Worm (Caenorhabditis elegans): ENCODE measurements around the gene srb-5.

The srb-5 gene

ce11 chrII:5183207-5183606 is 20.0 kb upstream of the srb-5 start (continued):
- TF ChIP-seq aha-1 (tag; optimal IDR thresholded peaks at IDR 0.05), result no peak
- TF ChIP-seq snpc-4 (tag; optimal IDR thresholded peaks at IDR 0.05), result no peak
- TF ChIP-seq fos-1 (tag; optimal IDR thresholded peaks at IDR 0.05), result no peak
- no peak for TF ChIP-seq grh-1 (GFP tag; IDR thresholded peaks at IDR 0.05)
- no peak for TF ChIP-seq hlh-4 (tag; optimal IDR thresholded peaks at IDR 0.05)
- no peak for TF ChIP-seq C34B4.2 (tag; optimal IDR thresholded peaks at IDR 0.05)

ce11 chrII:5182451-5182850 is 19.3 kb upstream of the srb-5 start:
- peak; percentile 58 to 76 for TF ChIP-seq lin-35 (GFP tag; optimal IDR thresholded peaks at IDR 0.05)
- TF ChIP-seq blmp-1 (tag; optimal IDR thresholded peaks at IDR 0.05), result no peak
- TF ChIP-seq lsy-2 (tag; optimal IDR thresholded peaks at IDR 0.05), result peak; percentile 57 to 67
- TF ChIP-seq unc-130 (tag; optimal IDR thresholded peaks at IDR 0.05), result peak; percentile 33
- TF ChIP-seq egl-13 (tag; optimal IDR thresholded peaks at IDR 0.05), result peak; percentile 41
- TF ChIP-seq unc-30 (tag; optimal IDR thresholded peaks at IDR 0.05), result no peak
- no peak for TF ChIP-seq fkh-10 (GFP tag; optimal IDR thresholded peaks at IDR 0.05)
- TF ChIP-seq ceh-63 (GFP tag; optimal IDR thresholded peaks at IDR 0.05), result no peak
- peak; percentile 9 for TF ChIP-seq irx-1 (tag; optimal IDR thresholded peaks at IDR 0.05)
- peak in 2 of 3 experiments; percentile 5 to 35 for TF ChIP-seq dpl-1 (GFP tag; optimal IDR thresholded peaks at IDR 0.05)
- no peak for TF ChIP-seq sptf-1 (tag; optimal IDR thresholded peaks at IDR 0.05)
- TF ChIP-seq ama-1 (optimal IDR thresholded peaks at IDR 0.05), result peak; percentile 48
- no peak for TF ChIP-seq egl-27 (tag; optimal IDR thresholded peaks at IDR 0.05)
- peak; percentile 34 for TF ChIP-seq dsc-1 (tag; optimal IDR thresholded peaks at IDR 0.05)
- peak; percentile 73 for TF ChIP-seq nhr-47 (tag; optimal IDR thresholded peaks at IDR 0.05)
- TF ChIP-seq ztf-4 (tag; optimal IDR thresholded peaks at IDR 0.05), result peak; percentile 71
- TF ChIP-seq lin-15B (tag; optimal IDR thresholded peaks at IDR 0.05), result no peak
- TF ChIP-seq ets-5 (GFP tag; IDR thresholded peaks at IDR 0.05), result no peak
- peak; percentile 53 for TF ChIP-seq lir-3 (tag; optimal IDR thresholded peaks at IDR 0.05; ENCODE audit: poor library complexity)
- no peak for TF ChIP-seq nhr-28 (tag; optimal IDR thresholded peaks at IDR 0.05)
- TF ChIP-seq nhr-85 (tag), result peak; percentile 85
- TF ChIP-seq pag-3 (tag; optimal IDR thresholded peaks at IDR 0.05; ENCODE audit: borderline replicate concordance, insufficient read depth), result no peak
- TF ChIP-seq nhr-76 (tag; optimal IDR thresholded peaks at IDR 0.05), result no peak
- peak; percentile 54 for TF ChIP-seq rnt-1 (tag; optimal IDR thresholded peaks at IDR 0.05)
- TF ChIP-seq mep-1 (tag; optimal IDR thresholded peaks at IDR 0.05), result peak; percentile 77
- peak; percentile 82 for TF ChIP-seq lin-14 (GFP tag; optimal IDR thresholded peaks at IDR 0.05)
- TF ChIP-seq lin-13 (GFP tag; optimal IDR thresholded peaks at IDR 0.05), result peak; percentile 38
- peak; percentile 80 for TF ChIP-seq nhr-20 (tag; optimal IDR thresholded peaks at IDR 0.05)
- peak; percentile 74 for TF ChIP-seq snu-23 (GFP tag; optimal IDR thresholded peaks at IDR 0.05)
- TF ChIP-seq fkh-8 (tag; optimal IDR thresholded peaks at IDR 0.05), result peak; percentile 66
- peak; percentile 69 for TF ChIP-seq xbp-1 (tag; optimal IDR thresholded peaks at IDR 0.05)
- peak; percentile 2 for TF ChIP-seq mef-2 (tag; optimal IDR thresholded peaks at IDR 0.05)
- TF ChIP-seq swsn-7 (tag; optimal IDR thresholded peaks at IDR 0.05), result peak; percentile 57
- TF ChIP-seq zip-4 (GFP tag; optimal IDR thresholded peaks at IDR 0.05), result no peak
- TF ChIP-seq C34B4.2 (tag; optimal IDR thresholded peaks at IDR 0.05), result no peak
- peak; percentile 45 for TF ChIP-seq nhr-90 (tag; optimal IDR thresholded peaks at IDR 0.05; ENCODE audit: poor library complexity)
- TF ChIP-seq elt-3 (tag; optimal IDR thresholded peaks at IDR 0.05), result peak in 2 of 6 experiments; percentile 6 to 20
- peak in 1 of 2 experiments; percentile 80 for TF ChIP-seq mdl-1 (tag; optimal IDR thresholded peaks at IDR 0.05)
- TF ChIP-seq hlh-17 (GFP tag; optimal IDR thresholded peaks at IDR 0.05; ENCODE audit: borderline replicate concordance), result no peak
- TF ChIP-seq unc-98 (GFP tag; IDR thresholded peaks at IDR 0.05), result no peak
- peak; percentile 15 for TF ChIP-seq C16A3.4 (tag; optimal IDR thresholded peaks at IDR 0.05)
- no peak for TF ChIP-seq ces-1 (GFP tag; optimal IDR thresholded peaks at IDR 0.05)
- peak; percentile 63 for TF ChIP-seq nhr-19 (GFP tag; conservative IDR thresholded peaks at IDR 0.05)
- peak; percentile 56 for TF ChIP-seq pqm-1 (tag; optimal IDR thresholded peaks at IDR 0.05)
- TF ChIP-seq hlh-4 (tag; optimal IDR thresholded peaks at IDR 0.05), result no peak
- no peak for TF ChIP-seq fkh-4 (tag; optimal IDR thresholded peaks at IDR 0.05; ENCODE audit: borderline replicate concordance)
- no peak for TF ChIP-seq C04F5.9 (tag; optimal IDR thresholded peaks at IDR 0.05)

Measured in whole organism, L1 larva.